Fruit fly (Drosophila melanogaster): Measurements from ENCODE around the gene Myb.

Gene Myb

dm6 chrX:15857601-15858284 is at the start of gene Myb, which contains the start of gene CG46440:
Gene Myb (minus strand): TSS chrX:15857823.
Gene CG46440 (minus strand): TSS chrX:15857823.
- TF ChIP-seq pan (optimal IDR thresholded peaks at IDR 0.05) (no peak), EcR (GFP tag; optimal IDR thresholded peaks at IDR 0.05) (no peak), CG8478 (optimal IDR thresholded peaks at IDR 0.05) (no peak), psq (optimal IDR thresholded peaks at IDR 0.05) (no peak), Dll (optimal IDR thresholded peaks at IDR 0.05) (no peak), usp (GFP tag; optimal IDR thresholded peaks at IDR 0.05) (no peak)

dm6 chrX:15893732-15894264 is 36.2 kb upstream of the Myb start:
- TF ChIP-seq Dll (optimal IDR thresholded peaks at IDR 0.05) (no peak), usp (GFP tag; optimal IDR thresholded peaks at IDR 0.05) (no peak), EcR (GFP tag; optimal IDR thresholded peaks at IDR 0.05) (no peak), pan (optimal IDR thresholded peaks at IDR 0.05) (no peak)

DNA sequence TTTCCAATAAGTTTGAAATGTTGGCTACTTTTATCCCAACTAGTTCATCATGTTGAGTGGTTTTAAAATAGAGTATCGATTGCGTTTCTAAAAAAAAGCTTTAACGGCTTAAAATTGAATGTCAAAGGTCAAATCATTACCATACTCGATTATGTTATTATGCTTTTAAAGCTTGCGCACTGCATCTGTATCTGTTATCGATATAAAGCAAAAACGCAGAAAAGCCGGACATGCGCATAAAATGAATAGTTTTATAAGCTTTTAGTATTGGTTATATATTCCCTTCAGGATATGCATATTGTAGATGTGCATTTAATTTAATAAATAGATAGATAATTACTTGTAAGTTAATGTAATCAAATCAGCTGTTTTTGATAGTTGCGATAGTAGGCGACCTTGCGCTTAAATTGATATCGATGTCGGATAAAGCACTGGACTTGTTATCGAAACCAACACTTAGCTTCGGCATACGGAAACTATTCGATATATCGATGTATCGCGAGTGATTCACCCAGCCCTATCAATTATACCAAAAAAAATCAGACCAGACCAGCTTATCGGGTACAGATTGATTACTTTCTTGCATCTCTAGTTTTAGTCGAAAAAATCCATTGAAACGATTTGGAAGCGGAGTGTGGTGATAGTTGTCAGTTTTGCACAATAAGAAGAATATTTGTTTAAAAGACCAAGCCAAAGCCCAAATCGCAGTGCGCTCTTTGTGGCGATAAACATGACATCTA is 34.2 kb upstream of the Myb start, which contains the start of gene shi:
shi (plus strand) TSS at position 511 of the 740 bp plus-strand sequence.
- TF ChIP-seq CG8478 (optimal IDR thresholded peaks at IDR 0.05) (no peak), Dll (optimal IDR thresholded peaks at IDR 0.05) (no peak), psq (optimal IDR thresholded peaks at IDR 0.05) (no peak), EcR (GFP tag; optimal IDR thresholded peaks at IDR 0.05) (no peak), usp (GFP tag; optimal IDR thresholded peaks at IDR 0.05) (no peak), pan (optimal IDR thresholded peaks at IDR 0.05) (no peak)

DNA sequence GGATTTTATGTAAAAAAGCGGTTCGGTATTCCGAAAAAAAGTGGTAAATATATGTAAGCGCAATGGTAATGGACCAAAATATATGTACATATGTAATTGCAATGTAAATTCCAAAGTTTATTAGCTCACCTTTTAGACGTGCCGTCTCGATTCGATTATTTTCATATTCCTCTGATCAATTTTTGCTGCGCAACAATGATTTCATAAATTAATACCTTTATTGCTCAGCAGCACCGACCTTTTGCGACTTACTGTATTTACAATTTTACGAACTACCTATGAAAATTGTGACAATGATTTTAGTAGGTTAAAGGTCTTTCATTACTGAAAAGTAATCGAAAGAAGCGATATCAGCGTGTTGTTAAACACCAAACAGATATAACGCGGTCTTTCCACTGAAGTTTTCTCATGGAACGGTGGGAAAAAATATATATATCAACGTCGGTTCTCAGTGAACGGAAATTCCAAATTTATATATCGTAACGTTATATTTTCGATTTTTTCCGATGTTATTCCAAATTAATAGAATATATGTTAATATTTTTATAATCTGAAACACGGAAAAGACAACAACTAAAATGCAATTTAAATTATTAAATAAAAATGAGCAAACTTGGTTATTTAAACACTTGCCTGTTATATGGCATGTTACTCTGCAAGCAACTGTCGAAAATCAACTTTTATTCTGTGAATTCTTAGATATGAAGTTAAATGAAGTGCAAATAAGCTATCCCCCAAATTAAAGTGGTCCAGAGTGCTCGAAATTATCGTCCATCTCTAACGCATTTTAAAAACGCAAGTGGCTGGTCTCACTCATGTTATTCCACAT is 32.4 kb upstream of the Myb start, which contains the start of the genes MSBP and CG15916:
MSBP (minus strand) TSS at position 330 of the 829 bp plus-strand sequence.
CG15916 (plus strand) TSS at position 810 of the 829 bp plus-strand sequence.
- no peak for TF ChIP-seq CG8478 (optimal IDR thresholded peaks at IDR 0.05)
- no peak for TF ChIP-seq usp (GFP tag; optimal IDR thresholded peaks at IDR 0.05)
- no peak for TF ChIP-seq EcR (GFP tag; optimal IDR thresholded peaks at IDR 0.05)
- TF ChIP-seq psq (optimal IDR thresholded peaks at IDR 0.05): no peak
- TF ChIP-seq Dll (optimal IDR thresholded peaks at IDR 0.05): no peak
- TF ChIP-seq pan (optimal IDR thresholded peaks at IDR 0.05): no peak

- no peak for TF ChIP-seq pan (optimal IDR thresholded peaks at IDR 0.05)
- TF ChIP-seq CG8478 (optimal IDR thresholded peaks at IDR 0.05): no peak
- no peak for TF ChIP-seq Dll (optimal IDR thresholded peaks at IDR 0.05)
- no peak for TF ChIP-seq usp (GFP tag; optimal IDR thresholded peaks at IDR 0.05)
- TF ChIP-seq psq (optimal IDR thresholded peaks at IDR 0.05): no peak
- TF ChIP-seq EcR (GFP tag; optimal IDR thresholded peaks at IDR 0.05): no peak
Measured at dm6 chrX:15888763-15889162, 31.1 kb upstream of the Myb start.

DNA sequence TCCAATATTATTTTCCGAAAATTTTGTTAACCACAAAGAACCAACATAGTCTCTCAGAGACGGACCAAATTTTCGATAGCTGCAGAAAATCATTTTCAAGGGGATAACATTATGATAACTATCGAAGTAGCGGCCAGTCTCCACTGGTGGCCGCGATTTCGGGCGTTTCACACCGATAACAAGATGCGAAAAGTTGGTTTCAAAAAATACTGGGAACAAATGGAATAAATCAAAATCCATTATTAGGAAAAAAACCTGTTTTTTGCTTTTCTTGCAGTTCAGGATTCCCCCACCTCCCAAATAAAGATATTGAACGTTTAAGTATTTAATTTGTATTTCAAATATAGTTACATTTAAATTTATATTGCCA is 29.6 kb upstream of the Myb start, which contains the start of gene tay:
tay (minus strand) TSS at position 65 of the 370 bp plus-strand sequence.
- no peak for TF ChIP-seq usp (GFP tag; optimal IDR thresholded peaks at IDR 0.05)
- no peak for TF ChIP-seq pan (optimal IDR thresholded peaks at IDR 0.05)
- no peak for TF ChIP-seq CG8478 (optimal IDR thresholded peaks at IDR 0.05)
- TF ChIP-seq EcR (GFP tag; optimal IDR thresholded peaks at IDR 0.05): no peak
- no peak for TF ChIP-seq Dll (optimal IDR thresholded peaks at IDR 0.05)
- no peak for TF ChIP-seq psq (optimal IDR thresholded peaks at IDR 0.05)

DNA sequence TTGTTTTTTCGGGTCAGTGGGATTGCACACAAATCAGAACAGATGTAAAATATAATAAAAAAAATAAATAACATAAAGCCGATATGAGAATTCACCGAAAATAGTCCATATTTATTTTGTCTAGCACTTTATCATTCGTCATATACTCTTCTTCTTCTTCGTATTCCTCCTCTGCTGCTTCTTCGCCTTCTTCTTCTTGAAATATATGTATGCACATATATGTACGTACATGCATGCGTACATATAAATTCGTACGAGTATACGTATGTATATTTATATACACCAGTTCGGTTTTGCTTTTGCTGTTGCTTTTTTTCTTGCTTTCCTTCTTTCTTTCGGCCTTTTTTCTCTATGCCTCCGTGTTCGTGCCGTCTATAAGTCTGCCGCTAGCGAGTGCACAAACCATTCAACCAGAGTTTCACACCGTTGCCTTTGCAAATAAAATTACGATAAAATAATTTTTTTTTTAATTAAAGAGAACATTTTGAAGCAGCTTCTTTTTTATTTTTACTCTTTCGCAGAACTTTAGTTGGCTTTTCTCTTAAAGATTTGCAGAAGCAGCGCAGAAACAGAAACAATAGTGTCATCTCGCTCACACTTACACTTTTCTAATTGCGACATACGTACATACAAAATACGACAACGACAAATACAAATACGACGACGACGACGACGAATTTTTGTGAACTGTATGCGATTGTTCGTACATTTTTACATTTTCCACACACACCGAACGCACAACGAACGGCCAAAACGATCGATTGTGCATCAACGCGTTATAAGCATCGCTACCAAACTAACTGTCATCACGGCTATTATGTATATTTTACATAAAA is 29.0 kb upstream of the Myb start:
- no peak for TF ChIP-seq pan (optimal IDR thresholded peaks at IDR 0.05)
- TF ChIP-seq CG8478 (optimal IDR thresholded peaks at IDR 0.05): no peak
- TF ChIP-seq usp (GFP tag; optimal IDR thresholded peaks at IDR 0.05): no peak
- no peak for TF ChIP-seq Dll (optimal IDR thresholded peaks at IDR 0.05)
- no peak for TF ChIP-seq psq (optimal IDR thresholded peaks at IDR 0.05)
- TF ChIP-seq EcR (GFP tag; optimal IDR thresholded peaks at IDR 0.05): no peak

- no peak for TF ChIP-seq CG8478 (optimal IDR thresholded peaks at IDR 0.05)
- TF ChIP-seq usp (GFP tag; optimal IDR thresholded peaks at IDR 0.05): no peak
Measured at dm6 chrX:15875569-15875968, 17.9 kb upstream of the Myb start.

DNA sequence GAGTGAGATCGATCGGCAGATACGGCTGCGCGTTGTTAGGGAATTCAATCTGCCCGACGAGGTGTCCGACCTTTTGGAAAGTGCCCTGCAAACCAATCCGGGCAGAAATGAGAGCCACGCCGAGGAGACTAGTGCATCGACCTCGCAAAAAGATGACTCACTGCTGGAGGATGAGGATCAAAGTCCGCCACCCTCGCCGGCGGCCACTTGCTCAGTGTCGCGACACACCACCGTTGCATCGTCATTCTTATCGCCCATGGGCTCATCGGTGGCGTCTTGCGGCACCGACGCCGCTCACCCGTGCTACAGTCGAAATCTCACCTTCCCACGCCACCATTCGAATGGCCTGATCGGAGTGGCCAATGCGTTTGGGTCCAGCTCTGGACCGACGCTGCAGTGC is 16.8 kb upstream of the Myb start:
- no peak for TF ChIP-seq usp (GFP tag; optimal IDR thresholded peaks at IDR 0.05)
- TF ChIP-seq CG8478 (optimal IDR thresholded peaks at IDR 0.05): no peak
- no peak for TF ChIP-seq Dll (optimal IDR thresholded peaks at IDR 0.05)
- no peak for TF ChIP-seq psq (optimal IDR thresholded peaks at IDR 0.05)
- TF ChIP-seq EcR (GFP tag; optimal IDR thresholded peaks at IDR 0.05): no peak
- TF ChIP-seq pan (optimal IDR thresholded peaks at IDR 0.05): no peak

dm6 chrX:15870777-15871757 is 13.4 kb upstream of the Myb start:
- no peak for TF ChIP-seq CG8478 (optimal IDR thresholded peaks at IDR 0.05)
- no peak for TF ChIP-seq Dll (optimal IDR thresholded peaks at IDR 0.05)
- TF ChIP-seq EcR (GFP tag; optimal IDR thresholded peaks at IDR 0.05): no peak
- no peak for TF ChIP-seq psq (optimal IDR thresholded peaks at IDR 0.05)
- TF ChIP-seq pan (optimal IDR thresholded peaks at IDR 0.05): no peak
- no peak for TF ChIP-seq usp (GFP tag; optimal IDR thresholded peaks at IDR 0.05)

Measured in whole organism.